Worm (Caenorhabditis elegans): ENCODE measurements around the gene C33F10.12.

C33F10.12 gene

ce11 chrII:4857086-4857485 is 19.5 kb upstream of the C33F10.12 start (continued):
- TF ChIP-seq unc-86 (tag; optimal IDR thresholded peaks at IDR 0.05), result no peak
- no peak for TF ChIP-seq nhr-237 (tag; optimal IDR thresholded peaks at IDR 0.05)
- no peak for TF ChIP-seq tbx-2 (tag; optimal IDR thresholded peaks at IDR 0.05)
- TF ChIP-seq ceh-63 (GFP tag; optimal IDR thresholded peaks at IDR 0.05), result no peak
- TF ChIP-seq nhr-71 (tag; optimal IDR thresholded peaks at IDR 0.05), result no peak
- TF ChIP-seq nhr-84 (tag; optimal IDR thresholded peaks at IDR 0.05), result no peak
- TF ChIP-seq egl-27 (tag; optimal IDR thresholded peaks at IDR 0.05), result no peak
- TF ChIP-seq skn-1 (tag; optimal IDR thresholded peaks at IDR 0.05), result no peak
- TF ChIP-seq zip-4 (GFP tag; optimal IDR thresholded peaks at IDR 0.05), result no peak
- no peak for TF ChIP-seq dpl-1 (GFP tag; optimal IDR thresholded peaks at IDR 0.05)
- no peak for TF ChIP-seq sox-4 (tag; optimal IDR thresholded peaks at IDR 0.05)
- no peak for TF ChIP-seq nhr-76 (tag; optimal IDR thresholded peaks at IDR 0.05)
- no peak for TF ChIP-seq egl-13 (tag; optimal IDR thresholded peaks at IDR 0.05)
- TF ChIP-seq lin-39 (tag; optimal IDR thresholded peaks at IDR 0.05), result no peak
- TF ChIP-seq irx-1 (tag; optimal IDR thresholded peaks at IDR 0.05), result no peak
- peak in 1 of 2 experiments; percentile 25 for TF ChIP-seq lin-35 (GFP tag; optimal IDR thresholded peaks at IDR 0.05)
- no peak for TF ChIP-seq ceh-88 (GFP tag; IDR thresholded peaks at IDR 0.05)
- peak; percentile 32 for TF ChIP-seq blmp-1 (tag; optimal IDR thresholded peaks at IDR 0.05)
- peak; percentile 5 for TF ChIP-seq unc-130 (tag; optimal IDR thresholded peaks at IDR 0.05)
- no peak for TF ChIP-seq swsn-7 (tag; optimal IDR thresholded peaks at IDR 0.05)
- TF ChIP-seq C04F5.9 (tag; optimal IDR thresholded peaks at IDR 0.05), result no peak
- no peak for TF ChIP-seq fkh-8 (tag; optimal IDR thresholded peaks at IDR 0.05)

- TF ChIP-seq zip-4 (GFP tag; optimal IDR thresholded peaks at IDR 0.05) (peak; percentile 76), fkh-8 (tag; optimal IDR thresholded peaks at IDR 0.05) (peak; percentile 45), ceh-8 (GFP tag; optimal IDR thresholded peaks at IDR 0.05) (no peak), C16A3.4 (tag; optimal IDR thresholded peaks at IDR 0.05) (no peak), mep-1 (tag; optimal IDR thresholded peaks at IDR 0.05) (peak; percentile 41), ztf-4 (tag; optimal IDR thresholded peaks at IDR 0.05) (no peak), tlp-1 (tag; optimal IDR thresholded peaks at IDR 0.05) (no peak), grh-1 (GFP tag; IDR thresholded peaks at IDR 0.05) (no peak), lin-35 (GFP tag; optimal IDR thresholded peaks at IDR 0.05) (peak in 1 of 2 experiments; percentile 58), nhr-71 (tag; optimal IDR thresholded peaks at IDR 0.05) (peak; percentile 64), lin-13 (GFP tag; optimal IDR thresholded peaks at IDR 0.05) (peak; percentile 26), nhr-47 (tag; optimal IDR thresholded peaks at IDR 0.05) (peak; percentile 25), pax-3 (tag; optimal IDR thresholded peaks at IDR 0.05) (peak; percentile 38), lin-39 (tag; optimal IDR thresholded peaks at IDR 0.05) (no peak), elt-2 (tag; optimal IDR thresholded peaks at IDR 0.05) (peak; percentile 11), lin-14 (GFP tag; optimal IDR thresholded peaks at IDR 0.05) (peak; percentile 52), lsy-2 (tag; optimal IDR thresholded peaks at IDR 0.05) (peak in 1 of 2 experiments; percentile 34), blmp-1 (tag; optimal IDR thresholded peaks at IDR 0.05) (peak; percentile 53), dpl-1 (GFP tag; optimal IDR thresholded peaks at IDR 0.05) (peak; percentile 1 to 41 (median 7)), nhr-90 (tag; optimal IDR thresholded peaks at IDR 0.05; ENCODE audit: poor library complexity) (no peak), snu-23 (GFP tag; optimal IDR thresholded peaks at IDR 0.05) (peak; percentile 30), mef-2 (tag; optimal IDR thresholded peaks at IDR 0.05) (no peak), sox-4 (tag; optimal IDR thresholded peaks at IDR 0.05) (peak; percentile 26), dsc-1 (tag; optimal IDR thresholded peaks at IDR 0.05) (peak; percentile 70), skn-1 (tag; optimal IDR thresholded peaks at IDR 0.05) (peak; percentile 57), elt-3 (tag; optimal IDR thresholded peaks at IDR 0.05) (peak in 1 of 6 experiments; percentile 56), hpl-2 (GFP tag; optimal IDR thresholded peaks at IDR 0.05) (no peak), Y116A8C.19 (tag; optimal IDR thresholded peaks at IDR 0.05; ENCODE audit: borderline replicate concordance) (no peak), fkh-4 (tag; optimal IDR thresholded peaks at IDR 0.05; ENCODE audit: borderline replicate concordance) (no peak), nhr-85 (tag) (peak; percentile 88), aha-1 (tag; optimal IDR thresholded peaks at IDR 0.05) (no peak), sptf-1 (tag; optimal IDR thresholded peaks at IDR 0.05) (no peak), fkh-10 (GFP tag; optimal IDR thresholded peaks at IDR 0.05) (no peak), nhr-20 (tag; optimal IDR thresholded peaks at IDR 0.05) (peak; percentile 57)
Observed at ce11 chrII:4856113-4856512, 18.6 kb upstream of the C33F10.12 start.

All from whole organism, L1 larva.